Worm (Caenorhabditis elegans): Measurements from ENCODE around the gene aqp-5.

The aqp-5 gene

ce11 chrV:10471007-10471406 is 20.5 kb upstream of the aqp-5 start:
- TF ChIP-seq F57A8.1 (GFP tag; optimal IDR thresholded peaks at IDR 0.05) (no peak), zfh-2 (GFP tag; conservative IDR thresholded peaks at IDR 0.05) (no peak), tbx-9 (tag; optimal IDR thresholded peaks at IDR 0.05; ENCODE audit: borderline replicate concordance) (no peak), sea-2 (GFP tag; IDR thresholded peaks at IDR 0.05) (no peak), chd-7 (tag; optimal IDR thresholded peaks at IDR 0.05) (no peak), snpc-4 (GFP tag; optimal IDR thresholded peaks at IDR 0.05) (no peak), snpc-4 (tag; optimal IDR thresholded peaks at IDR 0.05) (no peak), hsf-1 (GFP tag; IDR thresholded peaks at IDR 0.05) (no peak), aptf-3 (GFP tag; IDR thresholded peaks at IDR 0.05) (no peak), nhr-90 (tag; optimal IDR thresholded peaks at IDR 0.05) (no peak), somi-1 (GFP tag; optimal IDR thresholded peaks at IDR 0.05) (no peak), attf-6 (GFP tag; IDR thresholded peaks at IDR 0.05) (no peak), lin-40 (tag; optimal IDR thresholded peaks at IDR 0.05) (no peak), K11D2.4 (GFP tag; IDR thresholded peaks at IDR 0.05) (no peak)

DNA sequence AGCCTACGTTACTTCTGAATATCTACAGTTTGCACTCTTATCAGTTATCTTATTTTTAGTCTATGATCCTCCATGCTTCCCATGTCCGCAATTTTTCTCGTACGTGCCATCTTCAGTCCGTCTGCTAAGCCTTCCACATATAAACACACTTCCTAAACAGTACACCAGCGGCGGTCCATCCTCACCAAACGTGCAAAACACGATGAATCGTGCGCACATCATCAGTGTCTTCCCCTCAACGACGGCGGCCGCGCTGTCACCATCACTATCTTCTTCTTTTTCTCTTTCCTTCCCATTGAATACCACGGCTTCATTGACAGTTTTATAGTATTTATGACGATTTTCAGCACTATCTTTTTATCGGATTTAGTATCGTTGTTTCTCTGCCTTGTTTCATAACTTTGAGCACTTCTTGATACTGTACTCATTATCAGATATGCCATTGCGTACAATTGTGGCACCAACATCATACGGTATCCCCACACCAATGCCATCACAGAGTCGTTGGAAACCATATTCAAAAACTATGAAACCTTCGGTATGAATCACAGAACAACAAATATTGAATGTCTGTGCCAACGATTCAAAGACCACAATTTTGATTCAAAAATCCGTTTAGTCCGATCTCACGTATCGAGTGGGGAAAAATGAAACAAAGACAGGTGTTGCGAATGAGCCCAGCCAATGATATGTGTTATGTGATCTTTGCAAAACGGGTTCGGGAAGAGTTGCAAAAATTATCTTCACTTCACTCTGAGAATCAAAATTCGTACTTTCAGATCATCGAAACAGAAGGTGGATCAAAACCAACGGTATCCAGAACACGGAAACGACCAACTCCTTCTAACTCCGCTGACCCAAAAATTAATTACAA is 18.4 kb upstream of the aqp-5 start:
- TF ChIP-seq ama-1 (optimal IDR thresholded peaks at IDR 0.05) (peak; percentile 58), ama-1 (GFP tag; optimal IDR thresholded peaks at IDR 0.05) (no peak), ztf-26 (tag; optimal IDR thresholded peaks at IDR 0.05) (peak; percentile 21), Y53F4B.3 (GFP tag; IDR thresholded peaks at IDR 0.05) (no peak)

DNA sequence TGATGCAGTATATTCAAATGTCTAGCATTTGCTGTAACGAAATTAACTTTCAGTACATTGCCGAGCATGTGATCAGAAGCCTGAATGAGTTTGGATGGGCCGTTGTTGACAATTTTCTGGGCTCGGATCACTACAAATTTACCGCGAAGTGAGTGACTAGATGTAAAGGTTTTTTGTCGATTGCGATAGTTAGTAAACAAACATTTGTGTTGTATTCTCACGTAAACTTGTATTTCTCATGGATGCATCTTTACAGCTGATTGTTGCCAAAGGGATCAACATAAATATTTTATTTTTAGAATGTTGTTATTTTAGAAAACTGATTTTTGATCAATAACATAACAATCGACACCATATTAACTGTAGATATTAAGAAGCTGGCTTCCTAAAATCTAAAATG is 17.5 kb upstream of the aqp-5 start:
- TF ChIP-seq hrde-1 (tag; optimal IDR thresholded peaks at IDR 0.05; ENCODE audit: borderline replicate concordance) (no peak), egl-18 (GFP tag; IDR thresholded peaks at IDR 0.05) (no peak), Y53F4B.3 (GFP tag; IDR thresholded peaks at IDR 0.05) (no peak), mel-28 (tag; optimal IDR thresholded peaks at IDR 0.05; ENCODE audit: borderline replicate concordance) (no peak), egrh-3 (GFP tag; IDR thresholded peaks at IDR 0.05) (no peak), hmg-1.2 (GFP tag; IDR thresholded peaks at IDR 0.05) (no peak), zfh-2 (GFP tag; conservative IDR thresholded peaks at IDR 0.05) (no peak), lsl-1 (GFP tag; optimal IDR thresholded peaks at IDR 0.05) (no peak), F39B2.1 (GFP tag; IDR thresholded peaks at IDR 0.05) (no peak), F49E8.2 (tag; optimal IDR thresholded peaks at IDR 0.05; ENCODE audit: insufficient read depth) (no peak)

DNA sequence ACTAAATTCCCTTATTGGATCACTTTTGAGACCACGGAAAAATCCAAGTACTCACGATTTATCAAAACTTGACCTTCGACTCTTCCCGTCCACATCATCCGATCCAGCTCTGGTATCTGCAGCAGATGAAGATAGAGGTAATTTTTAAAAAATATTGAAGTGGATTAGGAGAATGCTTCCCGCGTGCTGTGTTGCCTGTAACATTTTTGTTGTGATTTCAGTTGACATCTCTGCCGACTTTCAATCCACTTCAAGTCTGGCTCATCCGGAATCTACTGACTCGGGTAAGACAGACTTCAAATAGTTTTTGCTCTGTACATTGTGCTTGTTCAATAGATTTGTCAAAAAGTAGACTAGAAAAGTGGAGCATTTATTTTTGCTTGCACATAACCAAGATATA is 16.1 kb upstream of the aqp-5 start:
- TF ChIP-seq ama-1 (optimal IDR thresholded peaks at IDR 0.05) (no peak), ama-1 (GFP tag; optimal IDR thresholded peaks at IDR 0.05) (no peak), ceh-27 (GFP tag; optimal IDR thresholded peaks at IDR 0.05) (no peak), ztf-25 (GFP tag; IDR thresholded peaks at IDR 0.05) (no peak), ztf-22 (GFP tag; optimal IDR thresholded peaks at IDR 0.05) (no peak), rpc-1 (optimal IDR thresholded peaks at IDR 0.05) (no peak), rpc-1 (tag; optimal IDR thresholded peaks at IDR 0.05) (no peak)

DNA sequence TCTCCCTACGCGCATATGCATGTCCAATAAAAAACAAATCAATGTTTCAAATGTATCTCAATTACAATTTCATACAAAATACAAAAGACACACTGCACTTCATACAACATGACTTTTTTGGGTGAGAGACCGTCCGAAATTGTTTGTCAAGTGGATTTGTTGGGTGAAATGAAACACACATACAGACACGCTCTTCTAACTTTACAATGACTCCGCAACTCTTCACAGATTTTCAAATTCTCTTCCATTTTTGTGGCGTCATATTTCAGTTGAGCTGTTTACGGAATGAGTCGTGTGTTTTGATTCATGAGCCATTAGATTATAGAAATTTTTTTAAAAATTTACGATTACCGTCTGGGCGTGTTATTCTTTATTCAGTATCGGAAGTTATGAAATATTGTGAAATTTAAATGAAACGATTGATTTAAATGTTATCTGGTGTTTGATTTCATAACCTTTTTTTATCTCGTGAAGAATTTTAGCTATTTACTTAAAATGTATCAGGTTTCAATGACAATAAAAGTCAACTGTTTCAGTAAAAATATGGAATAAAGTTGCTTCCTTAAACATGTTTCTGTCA is 14.6 kb upstream of the aqp-5 start:
- TF ChIP-seq ceh-27 (GFP tag; optimal IDR thresholded peaks at IDR 0.05), result peak; percentile 4
- TF ChIP-seq aptf-2 (GFP tag; conservative IDR thresholded peaks at IDR 0.05), result no peak
- TF ChIP-seq nhr-27 (tag; optimal IDR thresholded peaks at IDR 0.05), result no peak
- TF ChIP-seq egrh-3 (GFP tag; IDR thresholded peaks at IDR 0.05), result no peak
- no peak for TF ChIP-seq ztf-6 (GFP tag; IDR thresholded peaks at IDR 0.05)
- no peak for TF ChIP-seq ztf-18 (tag; optimal IDR thresholded peaks at IDR 0.05)
- no peak for TF ChIP-seq chd-7 (tag; optimal IDR thresholded peaks at IDR 0.05)
- TF ChIP-seq snpc-4 (GFP tag; optimal IDR thresholded peaks at IDR 0.05), result no peak
- TF ChIP-seq snpc-4 (tag; optimal IDR thresholded peaks at IDR 0.05), result no peak
- TF ChIP-seq ceh-40 (GFP tag; IDR thresholded peaks at IDR 0.05), result no peak
- no peak for TF ChIP-seq madf-10 (tag; optimal IDR thresholded peaks at IDR 0.05)
- TF ChIP-seq F49E8.2 (tag; optimal IDR thresholded peaks at IDR 0.05; ENCODE audit: insufficient read depth), result no peak
- no peak for TF ChIP-seq Y79H2A.3 (GFP tag; conservative IDR thresholded peaks at IDR 0.05)
- TF ChIP-seq ets-4 (GFP tag; optimal IDR thresholded peaks at IDR 0.05), result no peak
- no peak for TF ChIP-seq K12H6.12 (tag; optimal IDR thresholded peaks at IDR 0.05)
- no peak for TF ChIP-seq T07F8.4 (tag; optimal IDR thresholded peaks at IDR 0.05)
